Worm (Caenorhabditis elegans) whole organism, young adult: Measurements from ENCODE around the gene nifk-1.

Experiments
- F49E8.2 ChIP-seq: sonication (generic microtip); optimal IDR thresholded peaks from 3 replicates; lab custom pipeline; 2017; ENCODE audit warnings: missing genetic modification characterization, mild to moderate bottlenecking, missing compliant biosample characterization, antibody characterized with exemption, moderate library complexity; ENCODE audit not compliant: insufficient read depth
- efl-1 ChIP-seq: fragments of 150-350 bp; optimal IDR thresholded peaks from 2 replicates; lab custom pipeline; 2014; ENCODE audit warnings: missing biosample characterization, missing genetic modification reagents, missing genetic modification characterization
- nhr-90 ChIP-seq: sonication (generic microtip); optimal IDR thresholded peaks from 2 replicates; lab custom pipeline; 2016; ENCODE audit warnings: missing genotype, mild to moderate bottlenecking, missing genetic modification characterization, missing compliant biosample characterization

- TF ChIP-seq F49E8.2 (tag; lab: Kevin White, UChicago) = no peak
- no peak for TF ChIP-seq nhr-90 (tag; lab: Kevin White, UChicago)
- no peak for TF ChIP-seq efl-1 (GFP tag; lab: Kevin White, UChicago)
Observed at ce11 chrIII:4647341-4647740, 45.8 kb downstream of the nifk-1 start.
